Fruit fly (Drosophila melanogaster) whole organism, embryonic: ENCODE data around the gene Nmt.

ENCODE experiments used
- Abd-B ChIP-seq: fragments of 200-800 bp; sonication (Bioruptor generic); optimal IDR thresholded peaks from 2 replicates; lab custom pipeline; 2018; ENCODE audit warnings: missing biosample characterization, mild to moderate bottlenecking, missing genetic modification characterization, moderate library complexity
- CG10543 ChIP-seq: fragments of 200-800 bp; sonication (Bioruptor generic); optimal IDR thresholded peaks from 3 replicates; lab custom pipeline; 2017; ENCODE audit warnings: missing biosample characterization, mild to moderate bottlenecking, missing genetic modification characterization, moderate library complexity
- CG11093 ChIP-seq: fragments of 200-800 bp; sonication (Bioruptor generic); IDR thresholded peaks from 3 replicates; pipeline ENCODE4 v1.3.6; 2022; ENCODE audit warnings: missing biosample characterization, missing genetic modification characterization
- CG11247 ChIP-seq: fragments of 200-800 bp; sonication (Bioruptor generic); IDR thresholded peaks from 2 replicates; pipeline ENCODE4 v1.3.6; 2022; ENCODE audit warnings: missing biosample characterization, missing genetic modification characterization
- CG12155 ChIP-seq: fragments of 200-800 bp; sonication (Bioruptor generic); optimal IDR thresholded peaks from 3 replicates; lab custom pipeline; 2016; ENCODE audit warnings: missing biosample characterization, missing genetic modification characterization
- CG15011 ChIP-seq: fragments of 200-800 bp; sonication (Bioruptor generic); optimal IDR thresholded peaks from 3 replicates; lab custom pipeline; 2018; ENCODE audit warnings: missing biosample characterization, mild to moderate bottlenecking, missing genetic modification characterization
- CG17328 ChIP-seq: fragments of 200-800 bp; sonication (Bioruptor generic); IDR thresholded peaks from 2 replicates; pipeline ENCODE4 v1.3.6; 2022; ENCODE audit warnings: missing biosample characterization, missing genetic modification characterization
- CG17361 ChIP-seq: fragments of 200-800 bp; sonication (Bioruptor generic); IDR thresholded peaks from 3 replicates; pipeline ENCODE4 v1.3.6; 2022; ENCODE audit warnings: missing biosample characterization, missing genetic modification characterization
- CG18764 ChIP-seq: fragments of 200-800 bp; sonication (Bioruptor generic); optimal IDR thresholded peaks from 3 replicates; lab custom pipeline; 2016; ENCODE audit warnings: missing biosample characterization, missing genetic modification characterization
- CG2120 ChIP-seq: fragments of 200-800 bp; sonication (Bioruptor generic); optimal IDR thresholded peaks from 3 replicates; lab custom pipeline; 2016; ENCODE audit warnings: missing biosample characterization, missing genetic modification characterization
- CG3847 ChIP-seq: fragments of 200-800 bp; sonication (Bioruptor generic); IDR thresholded peaks from 2 replicates; pipeline ENCODE4 v1.3.6; 2022; ENCODE audit warnings: missing biosample characterization, missing genetic modification characterization
- CG6765 ChIP-seq: fragments of 200-800 bp; sonication (Bioruptor generic); optimal IDR thresholded peaks from 3 replicates; lab custom pipeline; 2017; ENCODE audit warnings: missing biosample characterization, mild to moderate bottlenecking, missing genetic modification characterization
- CG6791 ChIP-seq: fragments of 200-800 bp; sonication (Bioruptor generic); IDR thresholded peaks from 3 replicates; pipeline ENCODE4 v1.3.6; 2022; ENCODE audit warnings: missing biosample characterization, missing genetic modification characterization; ENCODE audit not compliant: partially characterized antibody
- CG9932 ChIP-seq: fragments of 200-800 bp; sonication (Bioruptor generic); IDR thresholded peaks from 2 replicates; pipeline ENCODE4 v1.3.6; 2022; ENCODE audit warnings: missing biosample characterization, missing genetic modification characterization
- Dp ChIP-seq: fragments of 200-800 bp; sonication (Bioruptor generic); optimal IDR thresholded peaks from 2 replicates; lab custom pipeline; 2018; ENCODE audit warnings: missing biosample characterization, mild to moderate bottlenecking, missing genetic modification characterization, moderate library complexity
- Eip74EF ChIP-seq, 2 experiments: fragments of 200-800 bp in 1 of 2; fragments of >200 bp in 1 of 2; sonication (Bioruptor generic) in 1 of 2; optimal IDR thresholded peaks; 2 replicates each; lab custom pipeline; 2017 to 2019; ENCODE audit warnings: missing biosample characterization in 2 of 2, missing genetic modification characterization in 2 of 2, mild to moderate bottlenecking in 1 of 2, moderate library complexity in 1 of 2
- Ets65A ChIP-seq: fragments of 200-800 bp; sonication (Bioruptor generic); peaks from one replicate; lab custom pipeline; 2016; ENCODE audit warnings: missing biosample characterization, missing genetic modification characterization
- Fer3 ChIP-seq: fragments of 200-800 bp; sonication (Bioruptor generic); optimal IDR thresholded peaks from 2 replicates; lab custom pipeline; 2018; ENCODE audit warnings: missing biosample characterization, mild to moderate bottlenecking, missing genetic modification characterization, moderate library complexity
- HLH54F ChIP-seq: fragments of 200-800 bp; sonication (Bioruptor generic); optimal IDR thresholded peaks from 3 replicates; lab custom pipeline; 2016; ENCODE audit warnings: missing biosample characterization, missing genetic modification characterization
- Hmx ChIP-seq: fragments of 200-800 bp; sonication (Bioruptor generic); optimal IDR thresholded peaks from 2 replicates; lab custom pipeline; 2016; ENCODE audit warnings: missing biosample characterization, missing genetic modification characterization
- Xbp1 ChIP-seq: fragments of 200-800 bp; sonication (Bioruptor generic); optimal IDR thresholded peaks from 3 replicates; lab custom pipeline; 2016; ENCODE audit warnings: missing biosample characterization, mild to moderate bottlenecking, missing genetic modification characterization
- cas ChIP-seq: fragments of 200-800 bp; sonication (Bioruptor generic); IDR thresholded peaks from 2 replicates; pipeline ENCODE4 v1.3.6; 2022; ENCODE audit warnings: missing biosample characterization, missing genetic modification characterization
- crol ChIP-seq: fragments of 200-800 bp; sonication (Bioruptor generic); IDR thresholded peaks from 2 replicates; pipeline ENCODE4 v1.3.6; 2022; ENCODE audit warnings: missing biosample characterization, missing genetic modification characterization
- cwo ChIP-seq: fragments of 200-800 bp; sonication (Bioruptor generic); optimal IDR thresholded peaks from 3 replicates; lab custom pipeline; 2017; ENCODE audit warnings: missing biosample characterization, missing genetic modification characterization, mild to moderate bottlenecking, moderate library complexity, missing genetic modification reagents
- fd102C ChIP-seq: fragments of 200-800 bp; sonication (Bioruptor generic); optimal IDR thresholded peaks from 2 replicates; lab custom pipeline; 2018; ENCODE audit warnings: missing biosample characterization, mild to moderate bottlenecking, missing genetic modification characterization, moderate library complexity
- fd3F ChIP-seq: fragments of 200-800 bp; sonication (Bioruptor generic); optimal IDR thresholded peaks from 2 replicates; lab custom pipeline; 2018; ENCODE audit warnings: missing biosample characterization, mild to moderate bottlenecking, missing genetic modification characterization, moderate library complexity
- fd96Cb ChIP-seq: fragments of 200-800 bp; sonication (Bioruptor generic); optimal IDR thresholded peaks from 2 replicates; lab custom pipeline; 2018; ENCODE audit warnings: missing biosample characterization, mild to moderate bottlenecking, missing genetic modification characterization, moderate library complexity
- inv ChIP-seq: fragments of 200-800 bp; sonication (Bioruptor generic); IDR thresholded peaks from 2 replicates; pipeline ENCODE4 v1.3.6; 2022; ENCODE audit warnings: missing biosample characterization, missing genetic modification characterization; ENCODE audit not compliant: partially characterized antibody
- kay ChIP-seq: fragments of 200-800 bp; sonication (Bioruptor generic); optimal IDR thresholded peaks from 2 replicates; lab custom pipeline; 2016; ENCODE audit warnings: missing biosample characterization, missing genetic modification characterization
- maf-S ChIP-seq: fragments of 200-800 bp; sonication (Bioruptor generic); optimal IDR thresholded peaks from 2 replicates; lab custom pipeline; 2016; ENCODE audit warnings: missing biosample characterization, missing genetic modification characterization
- odd ChIP-seq: fragments of 200-800 bp; sonication (Bioruptor generic); optimal IDR thresholded peaks from 2 replicates; lab custom pipeline; 2017; ENCODE audit warnings: missing biosample characterization, mild to moderate bottlenecking, missing genetic modification characterization
- peb ChIP-seq: fragments of 200-800 bp; sonication (Bioruptor generic); IDR thresholded peaks from 2 replicates; pipeline ENCODE4 v1.3.6; 2022; ENCODE audit warnings: missing biosample characterization, missing genetic modification characterization
- phol ChIP-seq: fragments of 200-800 bp; sonication (Bioruptor generic); optimal IDR thresholded peaks from 3 replicates; lab custom pipeline; 2018; ENCODE audit warnings: missing biosample characterization, mild to moderate bottlenecking, missing genetic modification characterization, moderate library complexity
- row ChIP-seq: fragments of 200-800 bp; sonication (Bioruptor generic); IDR thresholded peaks from 3 replicates; pipeline ENCODE4 v1.3.6; 2022; ENCODE audit warnings: missing biosample characterization, missing genetic modification characterization
- sens-2 ChIP-seq: fragments of 200-800 bp; sonication (Bioruptor generic); IDR thresholded peaks from 2 replicates; pipeline ENCODE4 v1.3.6; 2022; ENCODE audit warnings: missing biosample characterization, missing genetic modification characterization
- slp2 ChIP-seq: fragments of 200-800 bp; sonication (Bioruptor generic); optimal IDR thresholded peaks from 2 replicates; lab custom pipeline; 2016; ENCODE audit warnings: missing biosample characterization, missing genetic modification characterization
- so ChIP-seq: fragments of 200-800 bp; sonication (Bioruptor generic); IDR thresholded peaks from 3 replicates; pipeline ENCODE4 v1.3.6; 2022; ENCODE audit warnings: missing biosample characterization, missing genetic modification characterization
- sug ChIP-seq: fragments of 200-800 bp; optimal IDR thresholded peaks from 2 replicates; lab custom pipeline; 2019; ENCODE audit warnings: missing biosample characterization, mild to moderate bottlenecking, missing genetic modification characterization, moderate library complexity
- tna ChIP-seq: fragments of 200-800 bp; sonication (Bioruptor generic); IDR thresholded peaks from 2 replicates; pipeline ENCODE4 v1.3.6; 2022; ENCODE audit warnings: missing biosample characterization, missing genetic modification characterization; ENCODE audit not compliant: partially characterized antibody
- toy ChIP-seq: fragments of 200-800 bp; sonication (Bioruptor generic); IDR thresholded peaks from 2 replicates; pipeline ENCODE4 v1.3.6; 2022; ENCODE audit warnings: missing biosample characterization, missing genetic modification characterization
- vvl ChIP-seq: fragments of 200-800 bp; sonication (Bioruptor generic); IDR thresholded peaks from 2 replicates; pipeline ENCODE4 v1.3.6; 2022; ENCODE audit warnings: missing biosample characterization, missing genetic modification characterization
- zfh2 ChIP-seq: fragments of 200-800 bp; sonication (Bioruptor generic); optimal IDR thresholded peaks from 2 replicates; lab custom pipeline; 2016; ENCODE audit warnings: missing biosample characterization, missing genetic modification characterization

Gene Nmt

dm6 chr3L:8177795-8178564 lies at the start of gene Nmt (continued):
- TF ChIP-seq Fer3 (tag; lab: Kevin White, UChicago) (peak; percentile 39), zfh2 (GFP tag; lab: Kevin White, UChicago) (peak; percentile 25), vvl (GFP tag; lab: Robert Waterston, UW) (peak; percentile 12; the same call in 1 of the 2 replicates), Ets65A (peak; percentile 90), tna (GFP tag; lab: Robert Waterston, UW) (peak; percentile 53; the same call in 1 of the 2 replicates), CG17328 (GFP tag; lab: Robert Waterston, UW) (peak; percentile 29; the same call in 1 of the 2 replicates), inv (GFP tag; lab: Robert Waterston, UW) (peak; percentile 66), peb (GFP tag; lab: Robert Waterston, UW) (no peak), Abd-B (GFP tag; lab: Kevin White, UChicago) (no peak), CG6765 (GFP tag; lab: Kevin White, UChicago) (no peak), fd96Cb (tag; lab: Kevin White, UChicago) (peak; percentile 29), so (GFP tag; lab: Robert Waterston, UW) (no peak), maf-S (no peak), CG17361 (GFP tag; lab: Robert Waterston, UW) (no peak), CG3847 (GFP tag; lab: Robert Waterston, UW) (peak; percentile 25), CG18764 (no peak), CG9932 (peak; percentile 72), Xbp1 (GFP tag; lab: Kevin White, UChicago) (peak; percentile 58), sug (tag; lab: Kevin White, UChicago) (no peak), CG12155 (peak; percentile 1), crol (GFP tag; lab: Robert Waterston, UW) (no peak), Eip74EF (GFP tag; optimal IDR thresholded peaks at IDR 0.05; lab: Kevin White, UChicago) (no peak), CG10543 (GFP tag; lab: Kevin White, UChicago) (no peak), CG11093 (0 out of 3 replicates have a peak, but pooled peaks have one; percentile 11), HLH54F (GFP tag; lab: Kevin White, UChicago) (no peak), cwo (GFP tag; lab: Kevin White, UChicago) (no peak), odd (GFP tag; lab: Kevin White, UChicago) (no peak), kay (GFP tag; lab: Kevin White, UChicago) (no peak), CG6791 (GFP tag; lab: Robert Waterston, UW) (peak; percentile 88), Hmx (GFP tag; lab: Kevin White, UChicago) (no peak), Dp (GFP tag; lab: Kevin White, UChicago) (peak; percentile 79), fd3F (peak; percentile 7), cas (GFP tag; lab: Robert Waterston, UW) (no peak), phol (tag; lab: Kevin White, UChicago) (peak; percentile 10), toy (GFP tag; lab: Robert Waterston, UW) (no peak), CG15011 (no peak), slp2 (GFP tag; lab: Kevin White, UChicago) (no peak), CG2120 (GFP tag; lab: Kevin White, UChicago) (peak; percentile 67), sens-2 (0 out of 2 replicates have a peak, but pooled peaks have one; percentile 20), CG11247 (GFP tag; lab: Robert Waterston, UW) (no peak), row (GFP tag; lab: Robert Waterston, UW) (peak; percentile 71), fd102C (GFP tag; lab: Kevin White, UChicago) (no peak)
